Fruit fly (Drosophila melanogaster) Kc167 (cell line): ENCODE results near the gene C901.

Source experiments
- Myc ChIP-seq: fragments of >200 bp; optimal IDR thresholded peaks from 2 replicates; lab custom pipeline; 2017; ENCODE audit warnings: missing external identifiers
- h ChIP-seq: fragments of >200 bp; optimal IDR thresholded peaks from 3 replicates; lab custom pipeline; 2018; ENCODE audit warnings: missing external identifiers
- insv ChIP-seq: fragments of >200 bp; optimal IDR thresholded peaks from 3 replicates; lab custom pipeline; 2018; ENCODE audit warnings: missing external identifiers
- psq ChIP-seq: fragments of >200 bp; optimal IDR thresholded peaks from 2 replicates; lab custom pipeline; 2017; ENCODE audit warnings: missing external identifiers

DNA sequence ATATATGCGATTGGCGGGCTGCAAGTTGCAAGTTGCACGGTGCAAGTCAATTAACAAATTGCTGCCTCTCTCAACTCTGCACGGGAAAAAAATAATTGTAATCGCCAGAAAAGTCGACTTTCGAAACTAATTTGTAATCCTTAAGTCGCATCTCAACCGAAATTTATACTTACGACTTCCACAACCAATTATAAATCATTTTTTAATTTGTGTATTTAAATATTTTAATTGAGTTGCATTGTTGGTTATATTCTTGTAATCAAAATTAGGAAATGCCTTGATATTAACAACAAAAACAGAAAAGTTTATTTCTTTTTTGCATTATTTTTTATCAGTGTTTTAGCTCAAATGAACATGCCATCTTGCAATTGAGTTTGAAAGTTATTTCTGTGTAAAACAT lies 7.0 kb downstream of the C901 start:
- no peak for TF ChIP-seq Myc (lab: Kevin White, UChicago)
- no peak for TF ChIP-seq h (lab: Kevin White, UChicago)
- TF ChIP-seq insv (lab: Kevin White, UChicago): no peak
- TF ChIP-seq psq (lab: Kevin White, UChicago): no peak
